Worm (Caenorhabditis elegans) whole organism, L4 larva: ENCODE data around the gene C37H5.14.

Experiments used
- dve-1 ChIP-seq: sonication (generic microtip); optimal IDR thresholded peaks from 2 replicates; lab custom pipeline; 2017; ENCODE audit warnings: antibody characterized with exemption, mild to moderate bottlenecking, missing genetic modification characterization, missing compliant biosample characterization; ENCODE audit not compliant: insufficient read depth
- egl-27 ChIP-seq: sonication (generic microtip); optimal IDR thresholded peaks from 3 replicates; lab custom pipeline; 2017; ENCODE audit warnings: missing biosample characterization, missing genetic modification reagents, missing genetic modification characterization
- fkh-10 ChIP-seq: fragments of 150-350 bp; optimal IDR thresholded peaks from 2 replicates; lab custom pipeline; 2014; ENCODE audit warnings: missing biosample characterization, missing genetic modification reagents, missing genetic modification characterization
- jun-1 ChIP-seq: fragments of 150-350 bp; optimal IDR thresholded peaks from 2 replicates; lab custom pipeline; 2014; ENCODE audit warnings: missing biosample characterization, missing genetic modification reagents, missing genetic modification characterization
- mdl-1 ChIP-seq, 2 experiments: fragments of 150-350 bp in 1 of 2; sonication (generic microtip) in 1 of 2; optimal IDR thresholded peaks; 2 replicates each; lab custom pipeline; 2014 to 2017; ENCODE audit warnings: missing biosample characterization in 2 of 2, missing genetic modification characterization in 2 of 2
- mep-1 ChIP-seq: fragments of 150-350 bp; sonication (generic microtip); optimal IDR thresholded peaks from 3 replicates; lab custom pipeline; 2014; ENCODE audit warnings: missing biosample characterization, missing genetic modification characterization
- nhr-11 ChIP-seq: fragments of 150-350 bp; optimal IDR thresholded peaks from 2 replicates; lab custom pipeline; 2014; ENCODE audit warnings: missing biosample characterization, missing genetic modification characterization
- nhr-111 ChIP-seq: fragments of 200-800 bp; sonication (Bioruptor generic); optimal IDR thresholded peaks from 2 replicates; lab custom pipeline; 2018; ENCODE audit warnings: mild to moderate bottlenecking, missing genetic modification characterization, missing compliant biosample characterization
- nhr-25 ChIP-seq: sonication (generic microtip); optimal IDR thresholded peaks from 2 replicates; lab custom pipeline; 2017; ENCODE audit warnings: missing genetic modification characterization, mild to moderate bottlenecking, missing compliant biosample characterization, antibody characterized with exemption, moderate library complexity, borderline replicate concordance; ENCODE audit not compliant: insufficient read depth
- snpc-4 ChIP-seq: fragments of 150-350 bp; optimal IDR thresholded peaks from 2 replicates; lab custom pipeline; 2014; ENCODE audit warnings: missing biosample characterization, missing genetic modification characterization
- tra-1 ChIP-seq: fragments of 200-800 bp; sonication (Bioruptor generic); IDR thresholded peaks from 2 replicates; pipeline ENCODE4 v1.3.6; 2022; ENCODE audit warnings: missing genetic modification reagents, missing genetic modification characterization, missing compliant biosample characterization
- unc-130 ChIP-seq: sonication (generic microtip); optimal IDR thresholded peaks from 2 replicates; lab custom pipeline; 2016; ENCODE audit warnings: missing genetic modification reagents, missing genetic modification characterization, missing compliant biosample characterization
- unc-62 ChIP-seq, 3 experiments: fragments of 150-350 bp in 1 of 3; sonication (generic microtip); optimal IDR thresholded peaks in 2 of 3; peaks in 1 of 3; 1 replicate in 1 of 3; 2 replicates in 2 of 3; lab custom pipeline; 2014 to 2017; ENCODE audit warnings: missing biosample characterization in 3 of 3, missing genetic modification characterization in 3 of 3, missing genetic modification reagents in 3 of 3, missing genotype in 1 of 3
- ztf-11 ChIP-seq: fragments of 150-350 bp; optimal IDR thresholded peaks from 2 replicates; lab custom pipeline; 2014; ENCODE audit warnings: missing biosample characterization, missing genetic modification characterization

DNA sequence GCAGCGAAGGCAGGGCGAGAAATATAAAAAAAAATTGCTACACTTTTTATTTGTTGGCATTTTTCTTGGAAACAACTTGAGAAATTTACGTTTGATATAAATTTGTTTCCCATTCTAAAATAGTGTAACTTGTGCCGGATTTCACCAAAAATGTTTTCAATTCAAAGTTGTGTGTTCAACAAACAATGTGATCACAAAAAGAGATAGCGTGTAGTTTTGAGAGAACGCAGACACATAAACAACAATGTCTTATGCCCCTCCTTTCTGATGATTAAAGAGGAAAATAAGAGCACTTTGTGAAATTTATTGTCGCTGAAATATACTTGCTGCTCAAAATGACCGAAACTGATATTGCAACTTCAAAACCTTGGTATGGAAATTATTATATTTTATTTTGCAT, 13.2 kb upstream of the C37H5.14 start, which contains the start of gene abhd-5.1:
- TF ChIP-seq snpc-4 (no peak), unc-62 (GFP tag; optimal IDR thresholded peaks at IDR 0.05 in 1 of 2; lab: Kevin White, UChicago) (no peak), unc-62 (tag; optimal IDR thresholded peaks at IDR 0.05; lab: Kevin White, UChicago) (no peak), fkh-10 (GFP tag; lab: Kevin White, UChicago) (no peak), nhr-11 (no peak), jun-1 (tag; lab: Kevin White, UChicago) (no peak), mep-1 (no peak), dve-1 (tag; lab: Kevin White, UChicago) (peak; percentile 63), nhr-111 (GFP tag; lab: Kevin White, UChicago) (no peak), egl-27 (tag; lab: Kevin White, UChicago) (no peak), tra-1 (no peak), ztf-11 (tag; lab: Kevin White, UChicago) (no peak), unc-130 (no peak), mdl-1 (tag; optimal IDR thresholded peaks at IDR 0.05; lab: Kevin White, UChicago) (no peak), nhr-25 (no peak)
